Fruit fly (Drosophila melanogaster) whole organism, pupa: Measurements from ENCODE around the gene grp.

Experiments
- CG14655 ChIP-seq: fragments of 200-800 bp; sonication (Bioruptor generic); optimal IDR thresholded peaks from 3 replicates; lab custom pipeline; 2017; ENCODE audit warnings: mild to moderate bottlenecking, missing biosample characterization, missing genetic modification reagents, missing genetic modification characterization
- CG15710 ChIP-seq: fragments of 200-800 bp; sonication (Bioruptor generic); optimal IDR thresholded peaks from 2 replicates; lab custom pipeline; 2018; ENCODE audit warnings: missing biosample characterization, mild to moderate bottlenecking, missing genetic modification characterization, moderate library complexity
- CG34367 ChIP-seq: fragments of 200-800 bp; sonication (Bioruptor generic); optimal IDR thresholded peaks from 2 replicates; lab custom pipeline; 2018; ENCODE audit warnings: missing biosample characterization, mild to moderate bottlenecking, missing genetic modification characterization
- CG8301 ChIP-seq: fragments of 200-800 bp; sonication (Bioruptor generic); optimal IDR thresholded peaks from 2 replicates; lab custom pipeline; 2018; ENCODE audit warnings: missing biosample characterization, mild to moderate bottlenecking, missing genetic modification characterization
- fd96Ca ChIP-seq: fragments of 200-800 bp; sonication (Bioruptor generic); IDR thresholded peaks from 3 replicates; pipeline ENCODE4 v1.3.6; 2022; ENCODE audit warnings: missing biosample characterization, missing genetic modification characterization

dm6 chr2L:16722596-16722995 is 42.7 kb downstream of the grp start:
- TF ChIP-seq CG34367 (no peak), CG15710 (tag; lab: Kevin White, UChicago) (no peak), CG14655 (GFP tag; lab: Kevin White, UChicago) (no peak), CG8301 (tag; lab: Kevin White, UChicago) (no peak), fd96Ca (GFP tag; lab: Robert Waterston, UW) (no peak)
